Worm (Caenorhabditis elegans): ENCODE results near the gene F56A8.4.
"Not testable (repeated sequence)": the region's sequence is repeated elsewhere in the genome, so short reads cannot be mapped to it uniquely, and the experiment has no call there.

F56A8.4 gene

ce11 chrIII:13225019-13225418 lies 38.1 kb upstream of the F56A8.4 start (continued):
- TF ChIP-seq nhr-67 (tag; optimal IDR thresholded peaks at IDR 0.05), result no peak
- TF ChIP-seq ztf-4 (tag; optimal IDR thresholded peaks at IDR 0.05), result no peak
- no peak for TF ChIP-seq snpc-4 (tag; optimal IDR thresholded peaks at IDR 0.05)
- peak; percentile 30 for TF ChIP-seq pha-4 (tag; optimal IDR thresholded peaks at IDR 0.05)
- TF ChIP-seq fkh-2 (tag; optimal IDR thresholded peaks at IDR 0.05), result no peak
- TF ChIP-seq aly-2 (tag; optimal IDR thresholded peaks at IDR 0.05), result no peak
- TF ChIP-seq nhr-23 (tag; optimal IDR thresholded peaks at IDR 0.05), result no peak
- TF ChIP-seq nfya-1 (tag; optimal IDR thresholded peaks at IDR 0.05; ENCODE audit: insufficient read depth), result peak; percentile 40
- peak; percentile 20 for TF ChIP-seq elt-2 (tag; optimal IDR thresholded peaks at IDR 0.05)
- TF ChIP-seq nhr-237 (tag; optimal IDR thresholded peaks at IDR 0.05), result no peak
- no peak for TF ChIP-seq mml-1 (tag; optimal IDR thresholded peaks at IDR 0.05)
- TF ChIP-seq sea-2 (GFP tag; optimal IDR thresholded peaks at IDR 0.05), result no peak
- TF ChIP-seq unc-62 (GFP tag; optimal IDR thresholded peaks at IDR 0.05), result no peak
- no peak for TF ChIP-seq egl-27 (tag; optimal IDR thresholded peaks at IDR 0.05)
- no peak for TF ChIP-seq nhr-25 (tag; optimal IDR thresholded peaks at IDR 0.05)

DNA sequence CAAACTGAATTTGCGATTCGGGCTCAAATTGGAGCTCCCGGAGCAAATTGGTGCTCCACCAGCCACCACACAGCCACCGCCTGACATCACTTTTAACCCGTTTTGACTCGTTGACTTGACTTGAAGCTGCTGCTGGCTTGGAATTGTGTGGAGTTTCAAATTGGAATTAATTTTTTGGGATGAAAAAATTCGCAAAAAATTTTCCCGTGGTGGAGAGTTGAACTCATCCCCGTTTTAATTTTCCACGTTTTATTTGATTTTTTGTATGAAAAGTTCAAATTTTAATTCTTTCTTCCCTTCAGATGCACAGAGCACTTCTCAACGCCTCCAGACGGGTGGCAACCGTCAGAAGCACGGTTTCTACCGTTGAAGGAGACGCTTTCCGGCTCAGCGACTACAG lies 17.8 kb upstream of the F56A8.4 start, which contains the start of gene Y43F4A.4:
Y43F4A.4 (plus strand) TSS at position 301 of the 400 bp plus-strand sequence.
- TF ChIP-seq lin-15B, fos-1, pha-4 (tag; optimal IDR thresholded peaks at IDR 0.05): not testable (repeated sequence)

- TF ChIP-seq unc-39 (tag; optimal IDR thresholded peaks at IDR 0.05), result no peak
- no peak for TF ChIP-seq daf-12 (tag; optimal IDR thresholded peaks at IDR 0.05)
- TF ChIP-seq pha-4 (tag; optimal IDR thresholded peaks at IDR 0.05), result no peak
- TF ChIP-seq mml-1 (tag; optimal IDR thresholded peaks at IDR 0.05), result no peak
- TF ChIP-seq ztf-4 (tag; optimal IDR thresholded peaks at IDR 0.05), result no peak
- no peak for TF ChIP-seq tbx-2 (tag; optimal IDR thresholded peaks at IDR 0.05)
- no peak for TF ChIP-seq nhr-67 (tag; optimal IDR thresholded peaks at IDR 0.05)
- TF ChIP-seq lin-39 (tag; optimal IDR thresholded peaks at IDR 0.05), result no peak
- no peak for TF ChIP-seq nhr-76 (tag; optimal IDR thresholded peaks at IDR 0.05)
- TF ChIP-seq ceh-9 (tag; optimal IDR thresholded peaks at IDR 0.05), result no peak
- TF ChIP-seq unc-62 (GFP tag; optimal IDR thresholded peaks at IDR 0.05), result no peak
- no peak for TF ChIP-seq hmg-11 (tag; optimal IDR thresholded peaks at IDR 0.05)
- no peak for TF ChIP-seq elt-1 (tag; optimal IDR thresholded peaks at IDR 0.05)
- no peak for TF ChIP-seq skn-1 (tag; optimal IDR thresholded peaks at IDR 0.05)
- no peak for TF ChIP-seq lsy-12 (tag; optimal IDR thresholded peaks at IDR 0.05)
- no peak for TF ChIP-seq nhr-11 (tag; optimal IDR thresholded peaks at IDR 0.05)
- no peak for TF ChIP-seq aly-2 (tag; optimal IDR thresholded peaks at IDR 0.05)
- TF ChIP-seq ZK546.5 (tag; optimal IDR thresholded peaks at IDR 0.05), result no peak
- no peak for TF ChIP-seq ztf-11 (tag; optimal IDR thresholded peaks at IDR 0.05)
Measured at ce11 chrIII:13246265-13246664, 16.8 kb upstream of the F56A8.4 start, which contains the start of gene anoh-1. Gene anoh-1 (plus strand): TSS chrIII:13246565.

- TF ChIP-seq ama-1 (optimal IDR thresholded peaks at IDR 0.05) (no peak), zag-1 (tag; optimal IDR thresholded peaks at IDR 0.05) (no peak), ceh-28 (tag; optimal IDR thresholded peaks at IDR 0.05) (no peak), aly-2 (tag; optimal IDR thresholded peaks at IDR 0.05) (no peak), nhr-77 (tag; optimal IDR thresholded peaks at IDR 0.05) (no peak), elt-1 (tag; optimal IDR thresholded peaks at IDR 0.05) (no peak), skn-1 (tag; optimal IDR thresholded peaks at IDR 0.05) (no peak), ceh-82 (tag; optimal IDR thresholded peaks at IDR 0.05) (no peak), pqm-1 (tag; optimal IDR thresholded peaks at IDR 0.05) (no peak), jun-1 (tag; optimal IDR thresholded peaks at IDR 0.05) (no peak), pha-4 (tag; optimal IDR thresholded peaks at IDR 0.05) (no peak), unc-62 (GFP tag; optimal IDR thresholded peaks at IDR 0.05) (no peak), nfya-1 (tag; optimal IDR thresholded peaks at IDR 0.05; ENCODE audit: insufficient read depth) (no peak), nhr-28 (tag; optimal IDR thresholded peaks at IDR 0.05) (no peak), ztf-4 (tag; optimal IDR thresholded peaks at IDR 0.05) (no peak), hmg-11 (tag; optimal IDR thresholded peaks at IDR 0.05) (no peak), mml-1 (tag; optimal IDR thresholded peaks at IDR 0.05) (no peak), ceh-9 (tag; optimal IDR thresholded peaks at IDR 0.05) (no peak), ZK546.5 (tag; optimal IDR thresholded peaks at IDR 0.05) (no peak)
Measured at ce11 chrIII:13254178-13254725, 8.8 kb upstream of the F56A8.4 start, which contains the start of gene F56A8.9. Gene F56A8.9 (plus strand): TSS chrIII:13254675.
